Worm (Caenorhabditis elegans): ENCODE measurements around the gene Y113G7B.12.
A peak's percentile ranks its signal among the peaks of the same experiment; 100 is the strongest.

DNA sequence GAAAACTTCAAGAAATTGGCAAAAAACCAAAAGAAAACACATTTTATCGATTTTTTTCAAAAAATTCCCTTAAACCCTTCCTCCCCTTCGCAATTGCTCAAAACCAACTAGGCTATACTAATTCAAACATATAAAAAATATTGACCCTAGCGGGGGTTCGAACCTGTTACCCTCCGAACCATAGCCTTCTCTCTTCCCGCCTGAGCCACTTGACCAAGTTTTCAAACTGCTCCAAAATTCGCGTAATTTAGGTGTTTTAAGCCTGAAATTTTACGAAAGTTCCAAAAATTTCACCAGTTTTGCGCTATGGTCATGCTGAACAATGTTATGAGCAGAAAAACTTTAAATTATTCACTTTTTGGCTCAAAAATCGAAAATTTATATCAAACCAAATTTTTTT is 22.0 kb upstream of the Y113G7B.12 start:
- TF ChIP-seq ceh-100 (GFP tag; IDR thresholded peaks at IDR 0.05) (no peak), lsy-27 (tag; optimal IDR thresholded peaks at IDR 0.05; ENCODE audit: borderline replicate concordance, insufficient read depth) (no peak), F22D6.2 (tag; optimal IDR thresholded peaks at IDR 0.05) (no peak), nhr-90 (tag; optimal IDR thresholded peaks at IDR 0.05) (no peak), Y53G8AR.9 (GFP tag; conservative IDR thresholded peaks at IDR 0.05) (peak; percentile 45; the same call in 1 of the 2 replicates), let-607 (tag; optimal IDR thresholded peaks at IDR 0.05) (no peak), ama-1 (optimal IDR thresholded peaks at IDR 0.05) (no peak), ama-1 (GFP tag; optimal IDR thresholded peaks at IDR 0.05) (no peak), ceh-79 (tag; optimal IDR thresholded peaks at IDR 0.05) (no peak)
